Fruit fly (Drosophila melanogaster) whole organism, wandering third instar larva: ENCODE data around the gene RpL23A.

Experiments
- CG32264 ChIP-seq: fragments of 200-800 bp; sonication (Bioruptor generic); optimal IDR thresholded peaks from 2 replicates; lab custom pipeline; 2016; ENCODE audit warnings: missing biosample characterization, missing genetic modification characterization
- CG9705 ChIP-seq: fragments of 200-800 bp; sonication (Bioruptor generic); optimal IDR thresholded peaks from 2 replicates; lab custom pipeline; 2018; ENCODE audit warnings: missing biosample characterization, mild to moderate bottlenecking, missing genetic modification characterization
- CrebA ChIP-seq: fragments of 200-800 bp; sonication (Bioruptor generic); optimal IDR thresholded peaks from 2 replicates; lab custom pipeline; 2016; ENCODE audit warnings: missing biosample characterization, mild to moderate bottlenecking, missing genetic modification characterization, borderline replicate concordance
- Dfd ChIP-seq: fragments of >200 bp; optimal IDR thresholded peaks from 2 replicates; lab custom pipeline; 2017; ENCODE audit warnings: missing biosample characterization, missing genetic modification characterization
- Dif ChIP-seq: fragments of 200-275, 200-300 bp; sonication (Bioruptor generic); optimal IDR thresholded peaks from 2 replicates; lab custom pipeline; 2018; ENCODE audit warnings: missing biosample characterization, missing genetic modification characterization; ENCODE audit not compliant: partially characterized antibody
- GATAd ChIP-seq: sonication (Bioruptor generic); optimal IDR thresholded peaks from 2 replicates; lab custom pipeline; 2016; ENCODE audit warnings: missing biosample characterization, missing genetic modification characterization
- HLH106 ChIP-seq: fragments of 200-800 bp; optimal IDR thresholded peaks from 3 replicates; lab custom pipeline; 2019; ENCODE audit warnings: missing biosample characterization, mild to moderate bottlenecking, missing genetic modification characterization, moderate library complexity
- Hnf4 ChIP-seq: fragments of 200-800 bp; sonication (Bioruptor generic); optimal IDR thresholded peaks from 2 replicates; lab custom pipeline; 2016; ENCODE audit warnings: missing biosample characterization, mild to moderate bottlenecking, missing genetic modification characterization
- Hr83 ChIP-seq: fragments of 200-300 bp; sonication (Bioruptor generic); optimal IDR thresholded peaks from 2 replicates; lab custom pipeline; 2016; ENCODE audit warnings: missing biosample characterization, mild to moderate bottlenecking, missing genetic modification characterization, moderate library complexity; ENCODE audit not compliant: poor library complexity, severe bottlenecking
- Mio ChIP-seq: sonication (Bioruptor generic); optimal IDR thresholded peaks from 2 replicates; lab custom pipeline; 2016; ENCODE audit warnings: missing biosample characterization, missing genetic modification characterization
- N ChIP-seq: fragments of >200 bp; optimal IDR thresholded peaks from 2 replicates; lab custom pipeline; 2018; ENCODE audit warnings: missing biosample characterization, missing external identifiers, missing genetic modification characterization
- OdsH ChIP-seq: fragments of 200-800 bp; sonication (Bioruptor generic); optimal IDR thresholded peaks from 2 replicates; lab custom pipeline; 2016; ENCODE audit warnings: missing biosample characterization, mild to moderate bottlenecking, missing genetic modification characterization
- Rel ChIP-seq, 2 experiments: fragments of 200-800 bp; sonication (Bioruptor generic) in 1 of 2; optimal IDR thresholded peaks; 2 replicates in 1 of 2; 3 replicates in 1 of 2; lab custom pipeline; 2016 to 2019; ENCODE audit warnings: mild to moderate bottlenecking in 2 of 2, missing biosample characterization in 2 of 2, missing genetic modification characterization in 2 of 2, moderate library complexity in 1 of 2
- Sp1 ChIP-seq: fragments of 200-800 bp; sonication (Bioruptor generic); optimal IDR thresholded peaks from 3 replicates; lab custom pipeline; 2019; ENCODE audit warnings: missing biosample characterization, mild to moderate bottlenecking, missing genetic modification characterization, moderate library complexity
- Vsx2 ChIP-seq: fragments of 200-300, 225-300 bp; sonication (Bioruptor generic); optimal IDR thresholded peaks from 2 replicates; lab custom pipeline; 2018; ENCODE audit warnings: missing biosample characterization, missing genetic modification characterization; ENCODE audit not compliant: partially characterized antibody
- br ChIP-seq: fragments of 200-800 bp; sonication (Bioruptor generic); optimal IDR thresholded peaks from 2 replicates; lab custom pipeline; 2016; ENCODE audit warnings: missing biosample characterization, missing genetic modification characterization
- brk ChIP-seq: fragments of 200-800 bp; sonication (Bioruptor generic); optimal IDR thresholded peaks from 2 replicates; lab custom pipeline; 2016; ENCODE audit warnings: missing biosample characterization, mild to moderate bottlenecking, missing genetic modification characterization
- dl ChIP-seq, 2 experiments: fragments of 175-275, 200-275 bp in 1 of 2; fragments of 200-275 bp in 1 of 2; sonication (Bioruptor generic); optimal IDR thresholded peaks; lab custom pipeline; 2018; ENCODE audit warnings: mild to moderate bottlenecking in 2 of 2, missing biosample characterization in 2 of 2, missing genetic modification characterization in 2 of 2, moderate library complexity in 2 of 2; ENCODE audit not compliant: partially characterized antibody in 2 of 2, insufficient read depth in 1 of 2
- dsf ChIP-seq: sonication (Bioruptor generic); optimal IDR thresholded peaks from 2 replicates; lab custom pipeline; 2016; ENCODE audit warnings: missing biosample characterization, missing genetic modification characterization, borderline replicate concordance
- ey ChIP-seq: fragments of 200-800 bp; sonication (Bioruptor generic); optimal IDR thresholded peaks from 2 replicates; lab custom pipeline; 2016; ENCODE audit warnings: missing biosample characterization, missing genetic modification characterization
- foxo ChIP-seq, 2 experiments: fragments of 200-800 bp; sonication (Bioruptor generic); optimal IDR thresholded peaks; 2 replicates in 1 of 2; 3 replicates in 1 of 2; lab custom pipeline; 2016 to 2017; ENCODE audit warnings: missing biosample characterization in 2 of 2, missing genetic modification characterization in 2 of 2
- fru ChIP-seq: fragments of 200-800 bp; sonication (Bioruptor generic); optimal IDR thresholded peaks from 3 replicates; lab custom pipeline; 2016; ENCODE audit warnings: missing biosample characterization, mild to moderate bottlenecking, missing genetic modification characterization
- h ChIP-seq: fragments of 200-800 bp; sonication (Bioruptor generic); optimal IDR thresholded peaks from 3 replicates; lab custom pipeline; 2016; ENCODE audit warnings: missing biosample characterization, mild to moderate bottlenecking, missing genetic modification characterization
- jim ChIP-seq: fragments of 175-275, 200-325 bp; sonication (Bioruptor generic); optimal IDR thresholded peaks from 2 replicates; lab custom pipeline; 2016; ENCODE audit warnings: missing biosample characterization, mild to moderate bottlenecking, missing genetic modification characterization
- lola ChIP-seq: fragments of >200 bp; optimal IDR thresholded peaks from 2 replicates; lab custom pipeline; 2017; ENCODE audit warnings: missing biosample characterization, missing genetic modification characterization
- pan ChIP-seq: fragments of >200 bp; optimal IDR thresholded peaks from 2 replicates; lab custom pipeline; 2017
- psq ChIP-seq: fragments of 200-800 bp; sonication (Bioruptor generic); optimal IDR thresholded peaks from 3 replicates; lab custom pipeline; 2017; ENCODE audit warnings: missing biosample characterization, mild to moderate bottlenecking, missing genetic modification characterization, moderate library complexity
- sv ChIP-seq: fragments of 200-800 bp; sonication (Bioruptor generic); optimal IDR thresholded peaks from 3 replicates; lab custom pipeline; 2016; ENCODE audit warnings: missing biosample characterization, missing genetic modification characterization
- tai ChIP-seq: sonication (Bioruptor generic); optimal IDR thresholded peaks from 2 replicates; lab custom pipeline; 2016; ENCODE audit warnings: missing biosample characterization, missing genetic modification characterization
- usp ChIP-seq: fragments of >200 bp; optimal IDR thresholded peaks from 2 replicates; lab custom pipeline; 2017; ENCODE audit warnings: missing biosample characterization, missing genetic modification characterization
- woc ChIP-seq: sonication (Bioruptor generic); optimal IDR thresholded peaks from 2 replicates; lab custom pipeline; 2016; ENCODE audit warnings: missing biosample characterization, mild to moderate bottlenecking, missing genetic modification characterization

RpL23A gene

DNA sequence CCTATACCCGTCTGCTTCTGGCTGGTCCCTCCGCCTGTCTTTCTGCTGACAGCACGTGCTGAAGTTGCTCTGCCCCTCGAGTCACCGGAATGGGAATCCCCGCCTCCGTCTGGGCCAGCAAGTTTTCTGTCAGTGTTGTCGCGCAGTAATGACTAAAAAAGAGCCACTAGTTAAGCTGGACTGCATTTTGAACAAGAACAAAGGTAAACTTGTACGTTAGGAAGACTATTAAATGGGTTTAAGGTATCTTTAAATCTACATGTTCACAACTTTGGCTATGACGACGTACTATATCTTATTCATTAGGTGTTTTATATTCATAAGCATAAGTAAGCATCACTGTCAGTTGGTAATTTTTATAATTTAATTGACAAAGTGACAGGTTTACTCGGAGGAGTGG lies 10.9 kb upstream of the RpL23A start:
- TF ChIP-seq Dfd (no peak), HLH106 (peak; percentile 11), Mio (no peak), pan (lab: Kevin White, UChicago) (no peak), brk (no peak), Hr83 (GFP tag; lab: Kevin White, UChicago) (no peak), Vsx2 (GFP tag; lab: Kevin White, UChicago) (no peak), h (GFP tag; lab: Kevin White, UChicago) (peak; percentile 11), Rel (GFP tag; optimal IDR thresholded peaks at IDR 0.05; lab: Kevin White, UChicago) (no peak), Rel (tag; optimal IDR thresholded peaks at IDR 0.05; lab: Kevin White, UChicago) (peak; percentile 71), CG32264 (no peak), ey (GFP tag; lab: Kevin White, UChicago) (no peak), usp (GFP tag; lab: Kevin White, UChicago) (no peak), fru (GFP tag; lab: Kevin White, UChicago) (peak; percentile 1), N (no peak), Sp1 (GFP tag; lab: Kevin White, UChicago) (no peak), Hnf4 (GFP tag; lab: Kevin White, UChicago) (no peak), woc (GFP tag; lab: Kevin White, UChicago) (peak; percentile 20), foxo (GFP tag; optimal IDR thresholded peaks at IDR 0.05; lab: Kevin White, UChicago) (peak in 1 of 2 experiments; percentile 0), psq (GFP tag; lab: Kevin White, UChicago) (no peak), CrebA (GFP tag; lab: Kevin White, UChicago) (no peak), lola (GFP tag; lab: Kevin White, UChicago) (no peak), GATAd (GFP tag; lab: Kevin White, UChicago) (no peak), dsf (GFP tag; lab: Kevin White, UChicago) (no peak), br (GFP tag; lab: Kevin White, UChicago) (no peak), jim (GFP tag; lab: Kevin White, UChicago) (no peak)

DNA sequence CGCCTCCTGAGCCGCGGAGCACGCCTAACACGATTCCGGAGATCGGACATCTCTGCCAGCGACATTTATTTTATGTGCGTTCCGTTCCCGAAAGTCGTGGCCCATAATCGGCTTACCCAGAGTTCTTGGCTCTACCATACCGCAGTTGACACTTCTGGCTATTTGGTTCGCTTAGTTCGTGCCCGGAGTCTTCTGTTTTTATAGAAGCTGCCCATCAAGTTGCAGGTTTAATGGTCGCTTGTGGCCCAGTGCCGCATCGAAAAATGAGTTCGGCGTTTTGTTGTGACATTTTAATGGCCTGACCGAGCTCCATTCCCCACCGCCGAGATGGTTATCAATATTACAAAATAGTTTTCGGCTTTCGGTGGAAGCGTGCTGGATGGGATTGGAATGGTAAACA lies 7.8 kb upstream of the RpL23A start:
- TF ChIP-seq CG9705 (GFP tag; lab: Kevin White, UChicago) (no peak), br (GFP tag; lab: Kevin White, UChicago) (no peak), woc (GFP tag; lab: Kevin White, UChicago) (no peak), Sp1 (GFP tag; lab: Kevin White, UChicago) (no peak), psq (GFP tag; lab: Kevin White, UChicago) (no peak), tai (GFP tag; lab: Kevin White, UChicago) (no peak), GATAd (GFP tag; lab: Kevin White, UChicago) (no peak), usp (GFP tag; lab: Kevin White, UChicago) (no peak), dl (GFP tag; optimal IDR thresholded peaks at IDR 0.05; lab: Kevin White, UChicago; ENCODE audit: insufficient read depth in 1 of 2, partially characterized antibody in 2 of 2) (no peak), fru (GFP tag; lab: Kevin White, UChicago) (no peak)

DNA sequence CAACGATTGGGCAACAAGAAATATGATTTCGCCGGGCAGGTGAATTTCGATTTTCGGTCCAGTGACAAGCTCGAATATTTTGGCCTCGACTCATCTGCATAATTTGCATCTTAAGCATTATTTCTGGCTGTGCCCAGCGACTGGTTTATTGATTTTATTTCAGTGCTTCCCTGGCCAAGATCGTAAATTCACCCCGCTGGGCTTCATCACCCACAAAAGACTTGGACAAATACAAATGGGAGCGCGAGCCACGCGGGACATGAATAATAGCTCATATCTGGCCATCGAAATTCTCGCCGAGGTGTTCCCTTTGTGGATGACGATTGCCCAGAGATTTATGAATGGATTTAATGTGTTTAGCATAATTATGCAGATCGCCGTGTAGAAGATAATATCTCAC lies 6.8 kb upstream of the RpL23A start:
- TF ChIP-seq Rel (GFP tag; optimal IDR thresholded peaks at IDR 0.05; lab: Kevin White, UChicago) (no peak), Rel (tag; optimal IDR thresholded peaks at IDR 0.05; lab: Kevin White, UChicago) (no peak), woc (GFP tag; lab: Kevin White, UChicago) (no peak), ey (GFP tag; lab: Kevin White, UChicago) (no peak), sv (GFP tag; lab: Kevin White, UChicago) (no peak), CG9705 (GFP tag; lab: Kevin White, UChicago) (no peak), br (GFP tag; lab: Kevin White, UChicago) (no peak), pan (lab: Kevin White, UChicago) (no peak), Dfd (no peak), lola (GFP tag; lab: Kevin White, UChicago) (no peak), dl (GFP tag; optimal IDR thresholded peaks at IDR 0.05; lab: Kevin White, UChicago; ENCODE audit: insufficient read depth in 1 of 2, partially characterized antibody in 2 of 2) (no peak), N (no peak), brk (no peak), OdsH (GFP tag; lab: Kevin White, UChicago) (no peak), Dif (GFP tag; lab: Kevin White, UChicago) (no peak), foxo (GFP tag; optimal IDR thresholded peaks at IDR 0.05; lab: Kevin White, UChicago) (no peak), CrebA (GFP tag; lab: Kevin White, UChicago) (no peak), Sp1 (GFP tag; lab: Kevin White, UChicago) (no peak), Mio (no peak), HLH106 (no peak)
